Worm (Caenorhabditis elegans): ENCODE data around the gene T19C4.5.

- TF ChIP-seq hmg-4 (GFP tag; optimal IDR thresholded peaks at IDR 0.05) (no peak), tbx-37 (GFP tag; conservative IDR thresholded peaks at IDR 0.05) (no peak), B0310.2 (tag; optimal IDR thresholded peaks at IDR 0.05) (no peak), ets-7 (tag; optimal IDR thresholded peaks at IDR 0.05) (no peak), ama-1 (optimal IDR thresholded peaks at IDR 0.05) (no peak)
Observed at ce11 chrV:11182925-11183324, 10.9 kb downstream of the T19C4.5 start, which contains the start of gene cnc-10.

Data from whole organism, early embryonic.